Worm (Caenorhabditis elegans) whole organism, L4 larva: ENCODE results near the gene C40A11.4.

Experiments used
- Y5F2A.4 ChIP-seq: fragments of 200-800 bp; sonication (Bioruptor generic); optimal IDR thresholded peaks from 2 replicates; lab custom pipeline; 2018; ENCODE audit warnings: mild to moderate bottlenecking, missing genetic modification characterization, missing compliant biosample characterization
- ZK546.5 ChIP-seq, 2 experiments: sonication (generic microtip); optimal IDR thresholded peaks; 2 replicates each; lab custom pipeline; 2017; ENCODE audit warnings: missing biosample characterization in 2 of 2, missing genetic modification characterization in 2 of 2
- arid-1 ChIP-seq: fragments of 200-800 bp; sonication (Bioruptor generic); conservative IDR thresholded peaks from 2 replicates; pipeline ENCODE4 v1.3.6; 2022; ENCODE audit warnings: missing genetic modification reagents, missing genetic modification characterization, missing compliant biosample characterization
- ces-1 ChIP-seq: fragments of 150-350 bp; sonication (generic microtip); optimal IDR thresholded peaks from 4 replicates; lab custom pipeline; 2014; ENCODE audit warnings: missing biosample characterization, missing genetic modification reagents, missing genetic modification characterization
- daf-12 ChIP-seq: fragments of 150-350 bp; optimal IDR thresholded peaks from 2 replicates; lab custom pipeline; 2014; ENCODE audit warnings: missing biosample characterization, missing genetic modification reagents, missing genetic modification characterization
- daf-8 ChIP-seq: fragments of 200-800 bp; sonication (Bioruptor generic); IDR thresholded peaks from 2 replicates; pipeline ENCODE4 v1.3.6; 2022; ENCODE audit warnings: missing genetic modification characterization, missing compliant biosample characterization
- dmd-6 ChIP-seq: fragments of 200-800 bp; sonication (Bioruptor generic); IDR thresholded peaks from 2 replicates; pipeline ENCODE4 v1.3.6; 2022; ENCODE audit warnings: missing genetic modification reagents, missing genetic modification characterization, missing compliant biosample characterization
- dmd-8 ChIP-seq: fragments of 200-800 bp; sonication (Bioruptor generic); IDR thresholded peaks from 2 replicates; pipeline ENCODE4 v1.3.6; 2022; ENCODE audit warnings: missing genetic modification characterization, missing compliant biosample characterization
- dmd-9 ChIP-seq: fragments of 200-800 bp; sonication (Bioruptor generic); IDR thresholded peaks from 2 replicates; pipeline ENCODE4 v1.3.6; 2022; ENCODE audit warnings: missing genetic modification reagents, missing genetic modification characterization, missing compliant biosample characterization
- egl-27 ChIP-seq: sonication (generic microtip); optimal IDR thresholded peaks from 3 replicates; lab custom pipeline; 2017; ENCODE audit warnings: missing biosample characterization, missing genetic modification reagents, missing genetic modification characterization
- fos-1 ChIP-seq: fragments of 150-350 bp; optimal IDR thresholded peaks from 2 replicates; lab custom pipeline; 2014; ENCODE audit warnings: missing biosample characterization, missing genetic modification characterization
- hlh-11 ChIP-seq: fragments of 200-800 bp; sonication (Bioruptor generic); optimal IDR thresholded peaks from 2 replicates; lab custom pipeline; 2018; ENCODE audit warnings: mild to moderate bottlenecking, missing genetic modification characterization, missing compliant biosample characterization
- hlh-30 ChIP-seq: sonication (generic microtip); optimal IDR thresholded peaks from 2 replicates; lab custom pipeline; 2017; ENCODE audit warnings: antibody characterized with exemption, mild to moderate bottlenecking, missing genetic modification characterization, missing compliant biosample characterization; ENCODE audit not compliant: insufficient read depth
- lin-1 ChIP-seq: fragments of 200-800 bp; sonication (Bioruptor generic); IDR thresholded peaks from 2 replicates; pipeline ENCODE4 v1.3.6; 2022; ENCODE audit warnings: missing genetic modification reagents, missing genetic modification characterization, missing compliant biosample characterization
- lin-13 ChIP-seq: fragments of 150-350 bp; optimal IDR thresholded peaks from 2 replicates; lab custom pipeline; 2014; ENCODE audit warnings: missing biosample characterization, missing genetic modification reagents, missing genetic modification characterization
- lin-15B ChIP-seq: fragments of 150-350 bp; sonication (generic microtip); optimal IDR thresholded peaks from 3 replicates; lab custom pipeline; 2014; ENCODE audit warnings: missing biosample characterization, missing genetic modification characterization
- lin-29 ChIP-seq: fragments of 200-800 bp; sonication (Bioruptor generic); IDR thresholded peaks from 2 replicates; pipeline ENCODE4 v1.3.6; 2022; ENCODE audit warnings: missing genetic modification reagents, missing genetic modification characterization, missing compliant biosample characterization
- madf-5 ChIP-seq, 2 experiments: fragments of 200-800 bp; sonication (Bioruptor generic); IDR thresholded peaks; 2 replicates each; pipeline ENCODE4 v1.3.6; 2022; ENCODE audit warnings: missing compliant biosample characterization in 2 of 2, missing genetic modification characterization in 2 of 2
- mxl-3 ChIP-seq: fragments of 200-800 bp; sonication (Bioruptor generic); optimal IDR thresholded peaks from 2 replicates; lab custom pipeline; 2018; ENCODE audit warnings: mild to moderate bottlenecking, missing genetic modification characterization, missing compliant biosample characterization
- nhr-10 ChIP-seq: fragments of 150-350 bp; optimal IDR thresholded peaks from 2 replicates; lab custom pipeline; 2014; ENCODE audit warnings: missing biosample characterization, missing genetic modification characterization
- nhr-28 ChIP-seq: fragments of 150-350 bp; optimal IDR thresholded peaks from 2 replicates; lab custom pipeline; 2014; ENCODE audit warnings: missing biosample characterization, missing genetic modification characterization
- nhr-42 ChIP-seq: fragments of 200-800 bp; sonication (Bioruptor generic); IDR thresholded peaks from 2 replicates; pipeline ENCODE4 v1.3.6; 2022; ENCODE audit warnings: missing genetic modification characterization, missing compliant biosample characterization
- nhr-76 ChIP-seq: fragments of 150-350 bp; optimal IDR thresholded peaks from 2 replicates; lab custom pipeline; 2014; ENCODE audit warnings: missing biosample characterization, missing genetic modification characterization
- nhr-77 ChIP-seq: fragments of 150-350 bp; optimal IDR thresholded peaks from 2 replicates; lab custom pipeline; 2014; ENCODE audit warnings: missing biosample characterization, missing genetic modification characterization
- php-3 ChIP-seq: fragments of 200-800 bp; sonication (Bioruptor generic); IDR thresholded peaks from 2 replicates; pipeline ENCODE4 v1.3.6; 2022; ENCODE audit warnings: missing genetic modification reagents, missing genetic modification characterization, missing compliant biosample characterization
- pqm-1 ChIP-seq: sonication (generic microtip); optimal IDR thresholded peaks from 2 replicates; lab custom pipeline; 2017; ENCODE audit warnings: missing biosample characterization, missing genetic modification characterization
- rbr-2 ChIP-seq: sonication (generic microtip); optimal IDR thresholded peaks from 2 replicates; lab custom pipeline; 2016; ENCODE audit warnings: missing genotype, missing genetic modification characterization, missing compliant biosample characterization
- saeg-2 ChIP-seq: fragments of 200-800 bp; sonication (Bioruptor generic); IDR thresholded peaks from 2 replicates; pipeline ENCODE4 v1.3.6; 2022; ENCODE audit warnings: missing genetic modification reagents, missing genetic modification characterization, missing compliant biosample characterization
- set-16 ChIP-seq: fragments of 200-800 bp; sonication (Bioruptor generic); IDR thresholded peaks from 2 replicates; pipeline ENCODE4 v1.3.6; 2022; ENCODE audit warnings: missing genetic modification reagents, missing genetic modification characterization, missing compliant biosample characterization
- skn-1 ChIP-seq: fragments of 150-350 bp; optimal IDR thresholded peaks from 2 replicates; lab custom pipeline; 2014; ENCODE audit warnings: missing biosample characterization, missing genetic modification characterization
- tra-1 ChIP-seq: fragments of 200-800 bp; sonication (Bioruptor generic); IDR thresholded peaks from 2 replicates; pipeline ENCODE4 v1.3.6; 2022; ENCODE audit warnings: missing genetic modification reagents, missing genetic modification characterization, missing compliant biosample characterization
- unc-130 ChIP-seq: sonication (generic microtip); optimal IDR thresholded peaks from 2 replicates; lab custom pipeline; 2016; ENCODE audit warnings: missing genetic modification reagents, missing genetic modification characterization, missing compliant biosample characterization
- unc-62 ChIP-seq, 3 experiments: fragments of 150-350 bp in 1 of 3; sonication (generic microtip); optimal IDR thresholded peaks in 2 of 3; peaks in 1 of 3; 1 replicate in 1 of 3; 2 replicates in 2 of 3; lab custom pipeline; 2014 to 2017; ENCODE audit warnings: missing biosample characterization in 3 of 3, missing genetic modification characterization in 3 of 3, missing genetic modification reagents in 3 of 3, missing genotype in 1 of 3

C40A11.4 gene

DNA sequence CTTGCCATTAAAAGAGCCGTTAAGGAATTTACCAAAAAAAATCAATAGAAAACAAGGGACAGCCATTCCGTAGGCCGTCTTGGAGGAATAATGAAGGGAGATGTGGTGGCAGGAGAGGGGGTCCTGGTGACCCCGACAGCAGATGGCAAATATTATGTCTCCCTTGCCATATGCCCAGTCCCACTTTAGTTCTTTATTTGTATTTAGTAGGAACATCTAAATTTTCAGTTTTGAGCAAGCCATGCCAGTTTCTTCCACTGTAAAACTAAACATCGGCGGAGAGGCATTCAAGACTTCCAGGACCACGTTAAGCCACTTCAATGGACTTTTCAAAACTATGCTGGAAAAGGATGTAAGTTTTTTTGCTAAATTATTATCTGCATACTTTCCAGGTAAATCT is at the start of gene C40A11.4:
Gene C40A11.4 (plus strand): TSS at position 188 of the 400 bp plus-strand sequence.
- no peak for TF ChIP-seq lin-13 (GFP tag; lab: Kevin White, UChicago)

DNA sequence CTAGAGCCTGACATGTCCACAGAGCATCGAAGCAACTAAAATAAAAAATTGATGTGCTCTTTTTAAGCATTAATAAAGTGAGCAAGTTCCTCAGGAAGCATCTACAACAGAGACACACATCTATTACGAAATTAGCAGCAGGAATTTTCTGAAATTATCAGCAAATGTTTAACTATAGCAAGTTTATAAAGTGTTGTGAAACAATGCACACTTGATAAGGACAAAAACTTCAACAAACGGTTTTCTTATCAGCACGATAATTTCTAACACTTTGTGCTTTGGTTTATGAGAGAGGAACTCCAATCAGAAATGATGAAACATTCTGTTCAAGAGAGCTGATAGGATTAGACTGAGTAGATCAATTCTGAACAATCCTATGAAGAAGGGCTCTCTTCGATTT is 46.6 kb upstream of the C40A11.4 start, which contains the start of gene trpl-5:
Gene trpl-5 (minus strand): TSS at position 32 of the 400 bp plus-strand sequence.
- TF ChIP-seq rbr-2 (tag; lab: Kevin White, UChicago) (no peak), lin-1 (peak; percentile 72; the same call in 1 of the 2 replicates), dmd-6 (GFP tag; lab: Robert Waterston, UW) (peak; percentile 70), skn-1 (tag; lab: Kevin White, UChicago) (no peak), set-16 (GFP tag; lab: Robert Waterston, UW) (no peak), hlh-11 (tag; lab: Kevin White, UChicago) (peak; percentile 43), lin-29 (no peak), pqm-1 (tag; lab: Kevin White, UChicago) (peak; percentile 99), nhr-28 (tag; lab: Kevin White, UChicago) (peak; percentile 82), php-3 (GFP tag; lab: Robert Waterston, UW) (peak; percentile 44; the same call in 1 of the 2 replicates), nhr-77 (tag; lab: Kevin White, UChicago) (peak; percentile 65), daf-12 (tag; lab: Kevin White, UChicago) (no peak), Y5F2A.4 (GFP tag; lab: Kevin White, UChicago) (no peak), hlh-30 (tag; lab: Kevin White, UChicago) (no peak), nhr-76 (tag; lab: Kevin White, UChicago) (no peak), fos-1 (tag; lab: Kevin White, UChicago) (no peak), dmd-9 (GFP tag; lab: Robert Waterston, UW) (no peak), lin-15B (no peak)

DNA sequence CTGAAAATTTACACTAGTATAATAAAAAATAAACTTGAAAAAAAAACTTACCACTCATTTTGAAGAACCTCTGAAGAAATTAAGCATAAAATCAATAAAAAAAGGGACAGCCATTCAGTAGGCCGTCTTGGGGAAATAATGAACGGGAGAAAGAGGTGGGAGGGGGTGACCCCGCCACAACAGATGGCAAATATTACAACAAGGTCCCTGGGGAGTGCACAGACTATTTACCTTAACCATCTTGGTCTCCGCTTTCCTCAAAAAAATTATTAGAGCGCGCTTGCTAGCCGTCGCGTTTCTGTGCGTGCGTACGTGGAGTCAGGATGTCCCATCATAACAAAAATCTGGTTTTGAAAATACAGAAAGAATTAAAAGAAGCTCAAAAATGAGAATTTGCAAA is 45.2 kb upstream of the C40A11.4 start, which contains the start of gene T16A1.10:
Gene T16A1.10 (minus strand): TSS at position 123 of the 400 bp plus-strand sequence.
- TF ChIP-seq unc-62 (GFP tag; optimal IDR thresholded peaks at IDR 0.05 in 1 of 2; lab: Kevin White, UChicago): peak in 1 of 2 experiments; percentile 11
- TF ChIP-seq unc-62 (tag; optimal IDR thresholded peaks at IDR 0.05; lab: Kevin White, UChicago): no peak
- no peak for TF ChIP-seq arid-1 (GFP tag; lab: Robert Waterston, UW)
- TF ChIP-seq, all 104 proteins: peak for 1

DNA sequence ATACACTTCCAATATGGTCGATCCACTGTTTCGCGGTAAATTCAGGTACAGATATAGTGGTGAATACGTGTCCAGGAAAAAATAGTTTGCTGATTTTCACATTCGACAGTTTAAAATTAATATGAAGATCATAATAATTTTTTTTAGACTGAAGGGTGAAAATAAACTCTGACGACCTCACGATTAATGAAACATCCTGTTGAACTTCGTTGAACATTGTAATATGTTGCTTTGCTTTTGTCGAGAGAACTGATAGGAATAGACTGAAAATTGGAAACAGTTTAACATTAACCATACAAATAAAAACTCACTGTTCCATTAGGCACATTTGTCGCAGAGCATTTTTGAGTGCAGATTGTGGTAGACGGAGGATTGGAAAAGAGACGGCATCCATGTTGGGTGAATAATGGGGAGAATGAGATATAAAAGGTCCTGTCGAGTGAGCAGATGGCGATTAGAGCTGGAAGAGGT is 43.7 kb upstream of the C40A11.4 start, which contains the start of gene fbxb-37:
Gene fbxb-37 (minus strand): TSS at position 421 of the 471 bp plus-strand sequence.
- TF ChIP-seq ces-1 (no peak), unc-62 (GFP tag; optimal IDR thresholded peaks at IDR 0.05 in 1 of 2; lab: Kevin White, UChicago) (peak in 1 of 2 experiments; percentile 92), unc-62 (tag; optimal IDR thresholded peaks at IDR 0.05; lab: Kevin White, UChicago) (no peak)
- TF ChIP-seq, all 104 proteins: peak for 1

DNA sequence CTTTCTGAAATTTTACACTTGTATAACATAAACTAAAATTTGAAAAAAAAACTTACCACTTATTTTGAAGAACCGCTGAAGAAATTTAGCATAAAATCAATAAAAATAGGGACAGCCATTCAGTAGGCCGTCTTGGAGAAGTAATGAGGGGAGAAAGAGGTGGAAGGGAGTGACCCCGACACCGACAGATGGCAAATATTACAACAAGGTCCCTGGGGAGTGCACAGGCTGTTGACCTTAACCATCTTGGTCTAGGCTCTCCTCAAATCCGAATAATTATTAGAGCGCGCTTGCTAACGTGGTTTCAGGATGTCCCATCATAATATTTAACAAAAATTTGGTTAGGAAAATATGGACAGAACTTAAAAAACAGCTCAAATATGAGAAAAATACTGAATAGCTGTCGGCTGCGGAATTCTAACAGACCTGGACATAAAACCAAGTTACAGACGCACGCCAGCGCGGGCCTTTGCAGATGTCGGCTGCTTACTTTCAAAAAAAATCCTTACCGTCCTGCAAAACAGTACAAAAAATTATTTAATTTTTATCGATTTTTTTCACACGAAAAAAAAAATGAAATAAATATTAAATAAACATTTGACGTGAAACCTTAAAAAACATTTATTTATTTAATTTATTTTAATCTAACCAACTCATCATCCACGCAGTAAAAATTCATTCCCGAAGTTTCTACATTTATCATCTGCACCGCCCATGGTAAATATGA is 42.1 kb upstream of the C40A11.4 start, which contains the start of gene T16A1.2:
Gene T16A1.2 (plus strand): TSS at position 677 of the 727 bp plus-strand sequence.
- TF ChIP-seq madf-5 (GFP tag; IDR thresholded peaks at IDR 0.05; lab: Robert Waterston, UW) (no peak), egl-27 (tag; lab: Kevin White, UChicago) (no peak), nhr-42 (GFP tag; lab: Robert Waterston, UW) (no peak), tra-1 (no peak), dmd-8 (no peak), daf-8 (GFP tag; lab: Robert Waterston, UW) (no peak), saeg-2 (GFP tag; lab: Robert Waterston, UW) (no peak), mxl-3 (GFP tag; lab: Kevin White, UChicago) (no peak), nhr-10 (tag; lab: Kevin White, UChicago) (no peak), ZK546.5 (tag; optimal IDR thresholded peaks at IDR 0.05; lab: Kevin White, UChicago) (no peak), lin-29 (no peak), unc-130 (GFP tag; lab: Kevin White, UChicago) (no peak)
